Worm (Caenorhabditis elegans) whole organism, L2 larva: Measurements from ENCODE around the gene K03H6.1.

Experiments
- aly-2 ChIP-seq: fragments of 150-350 bp; optimal IDR thresholded peaks from 2 replicates; lab custom pipeline; 2014; ENCODE audit warnings: missing biosample characterization, missing genetic modification characterization
- ceh-16 ChIP-seq: fragments of 150-350 bp; optimal IDR thresholded peaks from 2 replicates; lab custom pipeline; 2014; ENCODE audit warnings: missing biosample characterization, missing genetic modification characterization
- gmeb-1 ChIP-seq: fragments of 150-350 bp; optimal IDR thresholded peaks from 2 replicates; lab custom pipeline; 2014; ENCODE audit warnings: missing biosample characterization, missing genetic modification characterization
- skn-1 ChIP-seq: sonication (generic microtip); optimal IDR thresholded peaks from 2 replicates; lab custom pipeline; 2017; ENCODE audit warnings: missing biosample characterization, missing genetic modification characterization
- snpc-4 ChIP-seq: fragments of 150-350 bp; optimal IDR thresholded peaks from 2 replicates; lab custom pipeline; 2014; ENCODE audit warnings: missing biosample characterization, missing genetic modification characterization

- no peak for TF ChIP-seq gmeb-1 (tag; lab: Kevin White, UChicago)
- no peak for TF ChIP-seq skn-1
- no peak for TF ChIP-seq snpc-4 (tag; lab: Kevin White, UChicago)
- no peak for TF ChIP-seq ceh-16 (tag; lab: Kevin White, UChicago)
- TF ChIP-seq aly-2 (tag; lab: Kevin White, UChicago): no peak
These were observed 31.7 kb downstream of the K03H6.1 start, which contains the start of gene C34H4.1 for ce11 chrIV:1555021-1555720.
